Fruit fly (Drosophila melanogaster): Measurements from ENCODE around the gene Tsc1.

The Tsc1 gene

dm6 chr3R:24163556-24164022 lies 33.5 kb downstream of the Tsc1 start, which contains the start of gene Apc2 (continued):
- TF ChIP-seq CG16779 (tag; optimal IDR thresholded peaks at IDR 0.05) = no peak
- TF ChIP-seq CG9139 (GFP tag; optimal IDR thresholded peaks at IDR 0.05) = no peak
- peak; percentile 74 for TF ChIP-seq Hr4 (GFP tag; optimal IDR thresholded peaks at IDR 0.05)
- TF ChIP-seq fkh (GFP tag; optimal IDR thresholded peaks at IDR 0.05) = no peak
- TF ChIP-seq CG7368 (GFP tag; optimal IDR thresholded peaks at IDR 0.05) = no peak
- no peak for TF ChIP-seq CG8319 (GFP tag; optimal IDR thresholded peaks at IDR 0.05)
- peak; percentile 61 for TF ChIP-seq Hr39 (GFP tag; optimal IDR thresholded peaks at IDR 0.05)
- peak; percentile 36 for TF ChIP-seq Lpt (GFP tag; optimal IDR thresholded peaks at IDR 0.05)

dm6 chr3R:24169362-24169761 lies 39.3 kb downstream of the Tsc1 start, which contains the start of gene CG5510:
Gene CG5510 (minus strand): TSS chr3R:24169562.
- peak; percentile 33 for TF ChIP-seq Eip75B (GFP tag; optimal IDR thresholded peaks at IDR 0.05)
- TF ChIP-seq Sox14 (GFP tag; optimal IDR thresholded peaks at IDR 0.05) = peak; percentile 33
- no peak for TF ChIP-seq CG4318 (GFP tag; optimal IDR thresholded peaks at IDR 0.05)
- TF ChIP-seq CG15336 (GFP tag; IDR thresholded peaks at IDR 0.05) = 0 out of 2 replicates have a peak, but pooled peaks have one; percentile 23
- TF ChIP-seq CG10631 (GFP tag; optimal IDR thresholded peaks at IDR 0.05) = no peak
- peak; percentile 48; the same call in 1 of the 3 replicates for TF ChIP-seq eg (GFP tag; IDR thresholded peaks at IDR 0.05)
- TF ChIP-seq salr (GFP tag; optimal IDR thresholded peaks at IDR 0.05) = no peak
- TF ChIP-seq net (GFP tag; optimal IDR thresholded peaks at IDR 0.05) = no peak
- no peak for TF ChIP-seq Lpt (GFP tag; optimal IDR thresholded peaks at IDR 0.05)
- TF ChIP-seq Hr38 (GFP tag; optimal IDR thresholded peaks at IDR 0.05) = no peak
- no peak for TF ChIP-seq CG6276 (GFP tag; optimal IDR thresholded peaks at IDR 0.05)
- no peak for TF ChIP-seq Hr4 (GFP tag; optimal IDR thresholded peaks at IDR 0.05)
- no peak for TF ChIP-seq spab (GFP tag; optimal IDR thresholded peaks at IDR 0.05)
- TF ChIP-seq OdsH (GFP tag; optimal IDR thresholded peaks at IDR 0.05) = no peak
- peak; percentile 67 for TF ChIP-seq Eip78C (GFP tag)
- no peak for TF ChIP-seq Hr39 (GFP tag; optimal IDR thresholded peaks at IDR 0.05)
- no peak for TF ChIP-seq acj6 (GFP tag; optimal IDR thresholded peaks at IDR 0.05)
- TF ChIP-seq cyc (GFP tag; optimal IDR thresholded peaks at IDR 0.05) = peak; percentile 45
- no peak for TF ChIP-seq fd59A (GFP tag; optimal IDR thresholded peaks at IDR 0.05)
- TF ChIP-seq CG16779 (tag; optimal IDR thresholded peaks at IDR 0.05) = no peak
- TF ChIP-seq CG7368 (GFP tag; optimal IDR thresholded peaks at IDR 0.05) = no peak
- no peak for TF ChIP-seq CG10669 (GFP tag; optimal IDR thresholded peaks at IDR 0.05)
- peak; percentile 28 for TF ChIP-seq topi (GFP tag; optimal IDR thresholded peaks at IDR 0.05)
- TF ChIP-seq Smox (GFP tag; optimal IDR thresholded peaks at IDR 0.05) = no peak
- no peak for TF ChIP-seq pdm3 (GFP tag; optimal IDR thresholded peaks at IDR 0.05)
- TF ChIP-seq CG6792 (GFP tag; optimal IDR thresholded peaks at IDR 0.05) = no peak
- no peak for TF ChIP-seq CG8119 (GFP tag; IDR thresholded peaks at IDR 0.05)
- TF ChIP-seq CG8632 (GFP tag; optimal IDR thresholded peaks at IDR 0.05) = no peak
- TF ChIP-seq vri (GFP tag; optimal IDR thresholded peaks at IDR 0.05) = no peak
- no peak for TF ChIP-seq dsx (GFP tag; optimal IDR thresholded peaks at IDR 0.05; ENCODE audit: poor library complexity, severe bottlenecking)
- TF ChIP-seq Ets96B (tag; optimal IDR thresholded peaks at IDR 0.05) = no peak
- TF ChIP-seq CG8319 (GFP tag; optimal IDR thresholded peaks at IDR 0.05) = no peak
- no peak for TF ChIP-seq ss (GFP tag; optimal IDR thresholded peaks at IDR 0.05)
- no peak for TF ChIP-seq CG11902 (GFP tag; optimal IDR thresholded peaks at IDR 0.05)
- TF ChIP-seq CG3919 (GFP tag; optimal IDR thresholded peaks at IDR 0.05) = no peak
- TF ChIP-seq CG32006 (GFP tag; optimal IDR thresholded peaks at IDR 0.05) = no peak
- no peak for TF ChIP-seq dac (GFP tag; optimal IDR thresholded peaks at IDR 0.05)
- no peak for TF ChIP-seq Sox15 (GFP tag; optimal IDR thresholded peaks at IDR 0.05)
- peak; percentile 64 for TF ChIP-seq esn (GFP tag; optimal IDR thresholded peaks at IDR 0.05)
- TF ChIP-seq fkh (GFP tag; optimal IDR thresholded peaks at IDR 0.05) = no peak
- TF ChIP-seq svp (GFP tag) = no peak
- no peak for TF ChIP-seq Eip93F (GFP tag; optimal IDR thresholded peaks at IDR 0.05)
- TF ChIP-seq CG6808 (GFP tag; optimal IDR thresholded peaks at IDR 0.05) = no peak
- peak; percentile 47 for TF ChIP-seq lz (GFP tag; optimal IDR thresholded peaks at IDR 0.05)
- TF ChIP-seq Sox102F (GFP tag; optimal IDR thresholded peaks at IDR 0.05) = no peak
- no peak for TF ChIP-seq CG9139 (GFP tag; optimal IDR thresholded peaks at IDR 0.05)
- TF ChIP-seq CG1621 (tag; optimal IDR thresholded peaks at IDR 0.05) = no peak
- TF ChIP-seq CG11762 (GFP tag; optimal IDR thresholded peaks at IDR 0.05; ENCODE audit: insufficient read depth) = no peak
- TF ChIP-seq CG11294 (GFP tag; IDR thresholded peaks at IDR 0.05) = 0 out of 2 replicates have a peak, but pooled peaks have one; percentile 23

Measured in whole organism, prepupa.